Fruit fly (Drosophila melanogaster) whole organism, embryonic: ENCODE data around the gene hry.

Source experiments
- Atf3 ChIP-seq: fragments of 200-800 bp; sonication (Bioruptor generic); optimal IDR thresholded peaks from 3 replicates; lab custom pipeline; 2016; ENCODE audit warnings: missing biosample characterization, missing genetic modification characterization
- CG10366 ChIP-seq: fragments of 200-800 bp; sonication (Bioruptor generic); IDR thresholded peaks from 2 replicates; pipeline ENCODE4 v1.3.6; 2022; ENCODE audit warnings: missing biosample characterization, missing genetic modification characterization
- CG13424 ChIP-seq: fragments of 200-800 bp; sonication (Bioruptor generic); optimal IDR thresholded peaks from 2 replicates; lab custom pipeline; 2019; ENCODE audit warnings: missing biosample characterization, mild to moderate bottlenecking, missing genetic modification characterization, moderate library complexity
- CG14441 ChIP-seq: fragments of 200-800 bp; sonication (Bioruptor generic); IDR thresholded peaks from 2 replicates; pipeline ENCODE4 v1.3.6; 2022; ENCODE audit warnings: missing biosample characterization, missing genetic modification characterization
- CG14965 ChIP-seq: fragments of 200-800 bp; sonication (Bioruptor generic); optimal IDR thresholded peaks from 2 replicates; lab custom pipeline; 2016; ENCODE audit warnings: missing biosample characterization, missing genetic modification characterization, borderline replicate concordance
- CG15514 ChIP-seq: fragments of 200-800 bp; sonication (Bioruptor generic); optimal IDR thresholded peaks from 3 replicates; lab custom pipeline; 2017; ENCODE audit warnings: missing biosample characterization, missing genetic modification characterization, mild to moderate bottlenecking, moderate library complexity, missing genetic modification reagents
- CG17385 ChIP-seq: fragments of 200-800 bp; sonication (Bioruptor generic); optimal IDR thresholded peaks from 3 replicates; lab custom pipeline; 2018; ENCODE audit warnings: missing biosample characterization, mild to moderate bottlenecking, missing genetic modification characterization
- CG18599 ChIP-seq: fragments of 200-800 bp; sonication (Bioruptor generic); optimal IDR thresholded peaks from 3 replicates; lab custom pipeline; 2017; ENCODE audit warnings: missing biosample characterization, missing genetic modification characterization, mild to moderate bottlenecking, moderate library complexity, missing genetic modification reagents
- CG2875 ChIP-seq: fragments of 200-800 bp; sonication (Bioruptor generic); optimal IDR thresholded peaks from 2 replicates; lab custom pipeline; 2017; ENCODE audit warnings: missing biosample characterization, mild to moderate bottlenecking, missing genetic modification characterization, missing genetic modification reagents
- CG30020 ChIP-seq: fragments of 200-800 bp; optimal IDR thresholded peaks from 2 replicates; lab custom pipeline; 2019; ENCODE audit warnings: missing biosample characterization, mild to moderate bottlenecking, missing genetic modification characterization, moderate library complexity
- CG30431 ChIP-seq: fragments of 200-800 bp; sonication (Bioruptor generic); optimal IDR thresholded peaks from 2 replicates; lab custom pipeline; 2017; ENCODE audit warnings: missing biosample characterization, missing genetic modification characterization
- CG3407 ChIP-seq: fragments of 200-800 bp; sonication (Bioruptor generic); optimal IDR thresholded peaks from 2 replicates; lab custom pipeline; 2018; ENCODE audit warnings: missing biosample characterization, mild to moderate bottlenecking, missing genetic modification characterization
- CG43689 ChIP-seq: fragments of 200-800 bp; sonication (Bioruptor generic); IDR thresholded peaks from 2 replicates; pipeline ENCODE4 v1.3.6; 2022; ENCODE audit warnings: missing biosample characterization, missing genetic modification characterization
- CG6272 ChIP-seq: fragments of 200-800 bp; sonication (Bioruptor generic); IDR thresholded peaks from 2 replicates; pipeline ENCODE4 v1.3.6; 2022; ENCODE audit warnings: missing biosample characterization, missing genetic modification characterization
- CG7372 ChIP-seq: fragments of 200-800 bp; sonication (Bioruptor generic); IDR thresholded peaks from 2 replicates; pipeline ENCODE4 v1.3.6; 2022; ENCODE audit warnings: missing biosample characterization, missing genetic modification characterization
- CG7963 ChIP-seq: fragments of 200-800 bp; sonication (Bioruptor generic); IDR thresholded peaks from 3 replicates; pipeline ENCODE4 v1.3.6; 2022; ENCODE audit warnings: missing biosample characterization, missing genetic modification characterization; ENCODE audit not compliant: partially characterized antibody
- CG8924 ChIP-seq: fragments of 200-800 bp; optimal IDR thresholded peaks from 3 replicates; lab custom pipeline; 2019; ENCODE audit warnings: missing biosample characterization, mild to moderate bottlenecking, missing genetic modification characterization, moderate library complexity
- CG8944 ChIP-seq: fragments of 200-800 bp; sonication (Bioruptor generic); optimal IDR thresholded peaks from 3 replicates; lab custom pipeline; 2016; ENCODE audit warnings: missing biosample characterization, missing genetic modification characterization
- Deaf1 ChIP-seq: fragments of 200-800 bp; optimal IDR thresholded peaks from 3 replicates; lab custom pipeline; 2019; ENCODE audit warnings: missing biosample characterization, mild to moderate bottlenecking, missing genetic modification characterization, moderate library complexity
- Doc2 ChIP-seq: fragments of 200-800 bp; sonication (Bioruptor generic); IDR thresholded peaks from 2 replicates; pipeline ENCODE4 v1.3.6; 2022; ENCODE audit warnings: missing biosample characterization, missing genetic modification characterization
- Dref ChIP-seq: fragments of 200-800 bp; sonication (Bioruptor generic); IDR thresholded peaks from 2 replicates; pipeline ENCODE4 v1.3.6; 2022; ENCODE audit warnings: missing biosample characterization, missing genetic modification characterization
- Hr78 ChIP-seq, 2 experiments: fragments of 200-800 bp in 1 of 2; fragments of >200 bp in 1 of 2; sonication (Bioruptor generic) in 1 of 2; optimal IDR thresholded peaks; 2 replicates each; lab custom pipeline; 2017 to 2019; ENCODE audit warnings: missing biosample characterization in 2 of 2, missing genetic modification characterization in 2 of 2, mild to moderate bottlenecking in 1 of 2, moderate library complexity in 1 of 2
- Med ChIP-seq: fragments of 200-800 bp; sonication (Bioruptor generic); peaks from one replicate; lab custom pipeline; 2016; ENCODE audit warnings: missing biosample characterization, missing genetic modification characterization, mild to moderate bottlenecking, inconsistent platforms, moderate library complexity
- NK7.1 ChIP-seq: fragments of 200-800 bp; sonication (Bioruptor generic); optimal IDR thresholded peaks from 3 replicates; lab custom pipeline; 2016; ENCODE audit warnings: missing biosample characterization, missing genetic modification characterization
- PHDP ChIP-seq: fragments of 200-800 bp; sonication (Bioruptor generic); optimal IDR thresholded peaks from 3 replicates; lab custom pipeline; 2018; ENCODE audit warnings: missing biosample characterization, mild to moderate bottlenecking, missing genetic modification characterization, moderate library complexity
- Poxn ChIP-seq: fragments of 200-800 bp; sonication (Bioruptor generic); IDR thresholded peaks from 2 replicates; pipeline ENCODE4 v1.3.6; 2022; ENCODE audit warnings: missing biosample characterization, missing genetic modification characterization
- Scr ChIP-seq: fragments of 200-800 bp; sonication (Bioruptor generic); IDR thresholded peaks from 2 replicates; pipeline ENCODE4 v1.3.6; 2022; ENCODE audit warnings: missing biosample characterization, missing genetic modification characterization; ENCODE audit not compliant: partially characterized antibody
- Ssrp ChIP-seq: fragments of 200-800 bp; sonication (Bioruptor generic); optimal IDR thresholded peaks from 2 replicates; lab custom pipeline; 2018; ENCODE audit warnings: missing biosample characterization, mild to moderate bottlenecking, missing genetic modification characterization, moderate library complexity
- bigmax ChIP-seq: fragments of 200-800 bp; sonication (Bioruptor generic); optimal IDR thresholded peaks from 2 replicates; lab custom pipeline; 2018; ENCODE audit warnings: missing biosample characterization, mild to moderate bottlenecking, missing genetic modification characterization
- bowl ChIP-seq: fragments of 200-800 bp; sonication (Bioruptor generic); IDR thresholded peaks from 2 replicates; pipeline ENCODE4 v1.3.6; 2022; ENCODE audit warnings: missing biosample characterization, missing genetic modification characterization
- cg ChIP-seq: fragments of 200-800 bp; sonication (Bioruptor generic); optimal IDR thresholded peaks from 3 replicates; lab custom pipeline; 2019; ENCODE audit warnings: missing biosample characterization, mild to moderate bottlenecking, missing genetic modification characterization, moderate library complexity
- chinmo ChIP-seq: fragments of 200-800 bp; sonication (Bioruptor generic); IDR thresholded peaks from 4 replicates; pipeline ENCODE4 v1.3.6; 2022; ENCODE audit warnings: missing biosample characterization, missing genetic modification characterization; ENCODE audit not compliant: partially characterized antibody
- chn ChIP-seq: fragments of 200-800 bp; sonication (Bioruptor generic); optimal IDR thresholded peaks from 2 replicates; lab custom pipeline; 2016; ENCODE audit warnings: missing biosample characterization, missing genetic modification characterization
- dysf ChIP-seq: fragments of 200-800 bp; sonication (Bioruptor generic); IDR thresholded peaks from 3 replicates; pipeline ENCODE4 v1.3.6; 2022; ENCODE audit warnings: missing biosample characterization, missing genetic modification characterization
- en ChIP-seq: fragments of 200-800 bp; sonication (Bioruptor generic); optimal IDR thresholded peaks from 2 replicates; lab custom pipeline; 2016; ENCODE audit warnings: missing biosample characterization, missing genetic modification characterization
- hth ChIP-seq: fragments of >200 bp; optimal IDR thresholded peaks from 2 replicates; lab custom pipeline; 2017; ENCODE audit warnings: inconsistent platforms
- kay ChIP-seq: fragments of 200-800 bp; sonication (Bioruptor generic); optimal IDR thresholded peaks from 2 replicates; lab custom pipeline; 2016; ENCODE audit warnings: missing biosample characterization, missing genetic modification characterization
- klu ChIP-seq: fragments of 200-800 bp; sonication (Bioruptor generic); IDR thresholded peaks from 2 replicates; pipeline ENCODE4 v1.3.6; 2022; ENCODE audit warnings: missing biosample characterization, missing genetic modification characterization
- lbe ChIP-seq: fragments of 200-800 bp; sonication (Bioruptor generic); optimal IDR thresholded peaks from 2 replicates; lab custom pipeline; 2016; ENCODE audit warnings: missing biosample characterization, mild to moderate bottlenecking, missing genetic modification characterization
- lilli ChIP-seq: fragments of 200-800 bp; sonication (Bioruptor generic); optimal IDR thresholded peaks from 3 replicates; lab custom pipeline; 2016; ENCODE audit warnings: missing biosample characterization, missing genetic modification characterization
- lov ChIP-seq, 2 experiments: fragments of 200-800 bp in 1 of 2; fragments of >200 bp in 1 of 2; sonication (Bioruptor generic) in 1 of 2; IDR thresholded peaks in 1 of 2; optimal IDR thresholded peaks in 1 of 2; 2 replicates in 1 of 2; 3 replicates in 1 of 2; pipeline versions ENCODE4 v1.3.6 to Lab custom; 2017 to 2022; ENCODE audit warnings: missing biosample characterization in 1 of 2, missing genetic modification characterization in 1 of 2
- p53 ChIP-seq: fragments of 200-800 bp; sonication (Bioruptor generic); optimal IDR thresholded peaks from 2 replicates; lab custom pipeline; 2016; ENCODE audit warnings: missing biosample characterization, missing genetic modification characterization
- peb ChIP-seq: fragments of 200-800 bp; sonication (Bioruptor generic); IDR thresholded peaks from 2 replicates; pipeline ENCODE4 v1.3.6; 2022; ENCODE audit warnings: missing biosample characterization, missing genetic modification characterization
- repo ChIP-seq: fragments of 200-800 bp; sonication (Bioruptor generic); optimal IDR thresholded peaks from 2 replicates; lab custom pipeline; 2016; ENCODE audit warnings: missing biosample characterization, missing genetic modification characterization
- row ChIP-seq: fragments of 200-800 bp; sonication (Bioruptor generic); IDR thresholded peaks from 3 replicates; pipeline ENCODE4 v1.3.6; 2022; ENCODE audit warnings: missing biosample characterization, missing genetic modification characterization
- sc ChIP-seq, 3 experiments: fragments of >200 bp in 2 of 3; fragments of 200-800 bp in 1 of 3; sonication (Bioruptor generic) in 1 of 3; optimal IDR thresholded peaks; 2 replicates in 2 of 3; 3 replicates in 1 of 3; lab custom pipeline; 2017; ENCODE audit warnings: mild to moderate bottlenecking in 1 of 3, missing biosample characterization in 1 of 3, missing genetic modification characterization in 1 of 3, missing genetic modification reagents in 1 of 3
- stwl ChIP-seq: fragments of 200-800 bp; sonication (Bioruptor generic); optimal IDR thresholded peaks from 3 replicates; lab custom pipeline; 2018; ENCODE audit warnings: missing biosample characterization, mild to moderate bottlenecking, missing genetic modification characterization, moderate library complexity
- tgo ChIP-seq: fragments of 200-800 bp; sonication (Bioruptor generic); IDR thresholded peaks from 3 replicates; pipeline ENCODE4 v1.3.6; 2022; ENCODE audit warnings: missing biosample characterization, missing genetic modification characterization
- tup ChIP-seq: fragments of 200-800 bp; sonication (Bioruptor generic); optimal IDR thresholded peaks from 2 replicates; lab custom pipeline; 2016; ENCODE audit warnings: missing biosample characterization, mild to moderate bottlenecking, missing genetic modification characterization, moderate library complexity
- wor ChIP-seq: fragments of 200-800 bp; sonication (Bioruptor generic); IDR thresholded peaks from 2 replicates; pipeline ENCODE4 v1.3.6; 2022; ENCODE audit warnings: missing biosample characterization, missing genetic modification characterization

Gene hry

DNA sequence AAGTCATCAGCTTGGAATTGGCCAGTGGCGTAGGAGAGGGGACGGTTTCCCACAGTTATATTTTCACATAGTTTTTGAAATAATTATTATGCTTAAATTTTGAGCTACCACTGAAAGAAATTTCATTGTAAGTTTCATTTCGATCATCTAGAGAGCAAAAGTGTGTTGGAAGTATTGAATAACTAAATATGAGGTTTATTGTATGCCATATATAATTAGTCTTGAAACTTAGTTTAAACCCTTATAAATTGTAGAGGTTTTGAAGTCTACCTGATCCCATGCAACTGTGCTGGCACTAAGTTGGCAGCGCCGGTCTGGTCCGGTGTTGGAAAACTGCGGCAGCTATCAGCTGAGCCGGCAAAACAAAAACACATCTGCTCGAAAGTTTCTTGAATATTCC lies 45.6 kb downstream of the hry start, which contains the start of the genes CG32022 and CG6511 (continued):
- TF ChIP-seq cg: no peak
- no peak; the same call in 1 of the 2 replicates for TF ChIP-seq Scr (GFP tag; lab: Robert Waterston, UW)
- no peak for TF ChIP-seq sc (optimal IDR thresholded peaks at IDR 0.05; lab: Kevin White, UChicago)
- TF ChIP-seq sc (GFP tag; optimal IDR thresholded peaks at IDR 0.05; lab: Kevin White, UChicago): peak; percentile 93
- TF ChIP-seq wor: peak; percentile 92
- TF ChIP-seq stwl (tag; lab: Kevin White, UChicago): peak; percentile 75
- TF ChIP-seq kay (GFP tag; lab: Kevin White, UChicago): peak; percentile 96
- TF ChIP-seq p53 (GFP tag; lab: Kevin White, UChicago): peak; percentile 91
- peak; percentile 86 for TF ChIP-seq CG30020
- peak; percentile 93 for TF ChIP-seq peb (GFP tag; lab: Robert Waterston, UW)
- no peak for TF ChIP-seq CG7963 (GFP tag; lab: Robert Waterston, UW)
- TF ChIP-seq CG14441 (GFP tag; lab: Robert Waterston, UW): peak; percentile 95
- peak; percentile 96 for TF ChIP-seq CG30431 (GFP tag; lab: Kevin White, UChicago)
- no peak for TF ChIP-seq Deaf1 (tag; lab: Kevin White, UChicago)
- peak; percentile 98 for TF ChIP-seq Atf3
- TF ChIP-seq bowl (GFP tag; lab: Robert Waterston, UW): peak; percentile 80
- peak; percentile 91 for TF ChIP-seq Poxn (GFP tag; lab: Robert Waterston, UW)
- TF ChIP-seq hth (lab: Kevin White, UChicago): no peak
- TF ChIP-seq Ssrp (tag; lab: Kevin White, UChicago): peak; percentile 97
- peak; percentile 96 for TF ChIP-seq CG8924 (tag; lab: Kevin White, UChicago)
- peak; percentile 99 for TF ChIP-seq row (GFP tag; lab: Robert Waterston, UW)
- peak; percentile 88 for TF ChIP-seq tup
- TF ChIP-seq repo: peak; percentile 92
- peak; percentile 95 for TF ChIP-seq CG10366 (GFP tag; lab: Robert Waterston, UW)
- TF ChIP-seq CG17385 (GFP tag; lab: Kevin White, UChicago): peak; percentile 92
- peak; percentile 98 for TF ChIP-seq dysf (GFP tag; lab: Robert Waterston, UW)
- peak; percentile 97 for TF ChIP-seq CG6272 (GFP tag; lab: Robert Waterston, UW)
- TF ChIP-seq lilli (GFP tag; lab: Kevin White, UChicago): peak; percentile 99
- TF ChIP-seq klu (GFP tag; lab: Robert Waterston, UW): peak; percentile 98
- peak; percentile 91 for TF ChIP-seq lbe
- peak; percentile 98 for TF ChIP-seq chn
- TF ChIP-seq tgo (GFP tag; lab: Robert Waterston, UW): peak; percentile 97
- TF ChIP-seq CG14965: peak; percentile 52
- TF ChIP-seq Med (GFP tag; lab: Kevin White, UChicago): peak; percentile 99
- peak; percentile 87 for TF ChIP-seq Doc2 (GFP tag; lab: Robert Waterston, UW)
- TF ChIP-seq chinmo (GFP tag; lab: Robert Waterston, UW): no peak
- TF ChIP-seq CG13424 (tag; lab: Kevin White, UChicago): peak; percentile 98
- TF ChIP-seq lov (optimal IDR thresholded peaks at IDR 0.05; lab: Kevin White, UChicago): no peak
- peak; percentile 84; the same call in 2 of the 3 replicates for TF ChIP-seq lov (GFP tag; IDR thresholded peaks at IDR 0.05; lab: Robert Waterston, UW)
- peak; percentile 91 for TF ChIP-seq CG15514
- peak; percentile 19 for TF ChIP-seq bigmax
- peak; percentile 95 for TF ChIP-seq NK7.1 (GFP tag; lab: Kevin White, UChicago)
- TF ChIP-seq Hr78 (GFP tag; optimal IDR thresholded peaks at IDR 0.05; lab: Kevin White, UChicago): peak in 1 of 2 experiments; percentile 75
- TF ChIP-seq CG2875 (GFP tag; lab: Kevin White, UChicago): peak; percentile 86
- peak; percentile 92 for TF ChIP-seq CG3407
- TF ChIP-seq Dref (GFP tag; lab: Robert Waterston, UW): peak; percentile 41
- peak; percentile 96 for TF ChIP-seq PHDP (tag; lab: Kevin White, UChicago)
- peak; percentile 84 for TF ChIP-seq CG43689 (GFP tag; lab: Robert Waterston, UW)
- TF ChIP-seq CG7372 (GFP tag; lab: Robert Waterston, UW): peak; percentile 96
- peak; percentile 97 for TF ChIP-seq CG18599 (GFP tag; lab: Kevin White, UChicago)
- peak; percentile 91 for TF ChIP-seq en (GFP tag; lab: Kevin White, UChicago)
- TF ChIP-seq CG8944 (GFP tag; lab: Kevin White, UChicago): peak; percentile 97
